Fruit fly (Drosophila melanogaster) whole organism, embryonic: ENCODE results near the gene pav.

Experiments
- Adf1 ChIP-seq: fragments of 200-800 bp; sonication (Bioruptor generic); IDR thresholded peaks from 2 replicates; pipeline ENCODE4 v1.3.6; 2022; ENCODE audit warnings: missing biosample characterization, missing genetic modification characterization
- CG10147 ChIP-seq: fragments of 200-800 bp; sonication (Bioruptor generic); optimal IDR thresholded peaks from 2 replicates; lab custom pipeline; 2019; ENCODE audit warnings: missing biosample characterization, mild to moderate bottlenecking, missing genetic modification characterization, moderate library complexity
- CG10274 ChIP-seq: fragments of 200-800 bp; sonication (Bioruptor generic); optimal IDR thresholded peaks from 3 replicates; lab custom pipeline; 2017; ENCODE audit warnings: missing biosample characterization, mild to moderate bottlenecking, missing genetic modification characterization
- CG10366 ChIP-seq: fragments of 200-800 bp; sonication (Bioruptor generic); IDR thresholded peaks from 2 replicates; pipeline ENCODE4 v1.3.6; 2022; ENCODE audit warnings: missing biosample characterization, missing genetic modification characterization
- CG10431 ChIP-seq: fragments of 200-800 bp; sonication (Bioruptor generic); optimal IDR thresholded peaks from 3 replicates; lab custom pipeline; 2018; ENCODE audit warnings: missing biosample characterization, mild to moderate bottlenecking, missing genetic modification characterization
- CG10565 ChIP-seq: fragments of 200-800 bp; sonication (Bioruptor generic); optimal IDR thresholded peaks from 3 replicates; lab custom pipeline; 2016; ENCODE audit warnings: missing biosample characterization, mild to moderate bottlenecking, missing genetic modification characterization
- CG11560 ChIP-seq: fragments of 200-800 bp; sonication (Bioruptor generic); IDR thresholded peaks from 3 replicates; pipeline ENCODE4 v1.3.6; 2022; ENCODE audit warnings: missing biosample characterization, missing genetic modification characterization
- CG11723 ChIP-seq: fragments of 200-800 bp; sonication (Bioruptor generic); optimal IDR thresholded peaks from 2 replicates; lab custom pipeline; 2017; ENCODE audit warnings: missing biosample characterization, mild to moderate bottlenecking, missing genetic modification characterization
- CG14860 ChIP-seq: fragments of 200-800 bp; sonication (Bioruptor generic); IDR thresholded peaks from 3 replicates; pipeline ENCODE4 v1.3.6; 2022; ENCODE audit warnings: missing biosample characterization, missing genetic modification characterization; ENCODE audit not compliant: partially characterized antibody
- CG15479 ChIP-seq: fragments of 200-800 bp; sonication (Bioruptor generic); optimal IDR thresholded peaks from 3 replicates; lab custom pipeline; 2019; ENCODE audit warnings: missing biosample characterization, mild to moderate bottlenecking, missing genetic modification characterization, moderate library complexity
- CG1602 ChIP-seq: fragments of 200-800 bp; sonication (Bioruptor generic); optimal IDR thresholded peaks from 3 replicates; lab custom pipeline; 2016; ENCODE audit warnings: missing biosample characterization, missing genetic modification characterization
- CG17361 ChIP-seq: fragments of 200-800 bp; sonication (Bioruptor generic); IDR thresholded peaks from 3 replicates; pipeline ENCODE4 v1.3.6; 2022; ENCODE audit warnings: missing biosample characterization, missing genetic modification characterization
- CG17829 ChIP-seq: fragments of 200-800 bp; optimal IDR thresholded peaks from 2 replicates; lab custom pipeline; 2019; ENCODE audit warnings: missing biosample characterization, mild to moderate bottlenecking, missing genetic modification characterization, moderate library complexity
- CG1792 ChIP-seq: fragments of 200-800 bp; sonication (Bioruptor generic); optimal IDR thresholded peaks from 2 replicates; lab custom pipeline; 2016; ENCODE audit warnings: missing biosample characterization, missing genetic modification characterization
- CG18262 ChIP-seq: fragments of 200-800 bp; optimal IDR thresholded peaks from 3 replicates; lab custom pipeline; 2019; ENCODE audit warnings: missing biosample characterization, mild to moderate bottlenecking, missing genetic modification characterization, moderate library complexity
- CG18764 ChIP-seq: fragments of 200-800 bp; sonication (Bioruptor generic); optimal IDR thresholded peaks from 3 replicates; lab custom pipeline; 2016; ENCODE audit warnings: missing biosample characterization, missing genetic modification characterization
- CG2116 ChIP-seq: fragments of 200-800 bp; sonication (Bioruptor generic); optimal IDR thresholded peaks from 3 replicates; lab custom pipeline; 2018; ENCODE audit warnings: missing biosample characterization, mild to moderate bottlenecking, missing genetic modification characterization
- CG2120 ChIP-seq: fragments of 200-800 bp; sonication (Bioruptor generic); optimal IDR thresholded peaks from 3 replicates; lab custom pipeline; 2016; ENCODE audit warnings: missing biosample characterization, missing genetic modification characterization
- CG2889 ChIP-seq: fragments of 200-800 bp; sonication (Bioruptor generic); IDR thresholded peaks from 3 replicates; pipeline ENCODE4 v1.3.6; 2022; ENCODE audit warnings: missing biosample characterization, missing genetic modification characterization
- CG30020 ChIP-seq: fragments of 200-800 bp; optimal IDR thresholded peaks from 2 replicates; lab custom pipeline; 2019; ENCODE audit warnings: missing biosample characterization, mild to moderate bottlenecking, missing genetic modification characterization, moderate library complexity
- CG42726 ChIP-seq: fragments of 200-800 bp; sonication (Bioruptor generic); IDR thresholded peaks from 2 replicates; pipeline ENCODE4 v1.3.6; 2022; ENCODE audit warnings: missing biosample characterization, missing genetic modification characterization; ENCODE audit not compliant: partially characterized antibody
- CG4730 ChIP-seq: fragments of 200-800 bp; sonication (Bioruptor generic); IDR thresholded peaks from 2 replicates; pipeline ENCODE4 v1.3.6; 2022; ENCODE audit warnings: missing biosample characterization, missing genetic modification characterization
- CG8924 ChIP-seq: fragments of 200-800 bp; optimal IDR thresholded peaks from 3 replicates; lab custom pipeline; 2019; ENCODE audit warnings: missing biosample characterization, mild to moderate bottlenecking, missing genetic modification characterization, moderate library complexity
- CoRest ChIP-seq: fragments of 200-800 bp; sonication (Bioruptor generic); optimal IDR thresholded peaks from 3 replicates; lab custom pipeline; 2018; ENCODE audit warnings: missing biosample characterization, mild to moderate bottlenecking, missing genetic modification characterization, moderate library complexity
- Eip74EF ChIP-seq, 2 experiments: fragments of 200-800 bp in 1 of 2; fragments of >200 bp in 1 of 2; sonication (Bioruptor generic) in 1 of 2; optimal IDR thresholded peaks; 2 replicates each; lab custom pipeline; 2017 to 2019; ENCODE audit warnings: missing biosample characterization in 2 of 2, missing genetic modification characterization in 2 of 2, mild to moderate bottlenecking in 1 of 2, moderate library complexity in 1 of 2
- MBD-R2 ChIP-seq: fragments of 200-800 bp; sonication (Bioruptor generic); IDR thresholded peaks from 2 replicates; pipeline ENCODE4 v1.3.6; 2022; ENCODE audit warnings: missing biosample characterization, missing genetic modification characterization
- Med ChIP-seq: fragments of 200-800 bp; sonication (Bioruptor generic); peaks from one replicate; lab custom pipeline; 2016; ENCODE audit warnings: missing biosample characterization, missing genetic modification characterization, mild to moderate bottlenecking, inconsistent platforms, moderate library complexity
- NK7.1 ChIP-seq: fragments of 200-800 bp; sonication (Bioruptor generic); optimal IDR thresholded peaks from 3 replicates; lab custom pipeline; 2016; ENCODE audit warnings: missing biosample characterization, missing genetic modification characterization
- NfI ChIP-seq: fragments of 200-800 bp; sonication (Bioruptor generic); optimal IDR thresholded peaks from 3 replicates; lab custom pipeline; 2018; ENCODE audit warnings: missing biosample characterization, mild to moderate bottlenecking, missing genetic modification characterization, moderate library complexity
- Oli ChIP-seq: fragments of 200-800 bp; sonication (Bioruptor generic); optimal IDR thresholded peaks from 2 replicates; lab custom pipeline; 2018; ENCODE audit warnings: missing biosample characterization, mild to moderate bottlenecking, missing genetic modification characterization, moderate library complexity
- Spps ChIP-seq: fragments of 200-800 bp; sonication (Bioruptor generic); optimal IDR thresholded peaks from 2 replicates; lab custom pipeline; 2018; ENCODE audit warnings: missing biosample characterization, mild to moderate bottlenecking, missing genetic modification characterization
- Vsx1 ChIP-seq: fragments of 200-800 bp; sonication (Bioruptor generic); optimal IDR thresholded peaks from 2 replicates; lab custom pipeline; 2017; ENCODE audit warnings: missing biosample characterization, mild to moderate bottlenecking, missing genetic modification characterization, missing genetic modification reagents
- Xbp1 ChIP-seq: fragments of 200-800 bp; sonication (Bioruptor generic); optimal IDR thresholded peaks from 3 replicates; lab custom pipeline; 2016; ENCODE audit warnings: missing biosample characterization, mild to moderate bottlenecking, missing genetic modification characterization
- YL-1 ChIP-seq: fragments of 200-800 bp; sonication (Bioruptor generic); optimal IDR thresholded peaks from 3 replicates; lab custom pipeline; 2017; ENCODE audit warnings: missing biosample characterization, mild to moderate bottlenecking, missing genetic modification characterization
- ap ChIP-seq: fragments of 200-800 bp; sonication (Bioruptor generic); IDR thresholded peaks from 2 replicates; pipeline ENCODE4 v1.3.6; 2022; ENCODE audit warnings: missing biosample characterization, missing genetic modification characterization
- ash1 ChIP-seq: fragments of 200-800 bp; sonication (Bioruptor generic); optimal IDR thresholded peaks from 2 replicates; lab custom pipeline; 2018; ENCODE audit warnings: missing biosample characterization, mild to moderate bottlenecking, missing genetic modification characterization
- bcd ChIP-seq: fragments of 200-800 bp; sonication (Bioruptor generic); optimal IDR thresholded peaks from 2 replicates; lab custom pipeline; 2017; ENCODE audit warnings: missing biosample characterization, mild to moderate bottlenecking, missing genetic modification characterization
- bsh ChIP-seq, 2 experiments: fragments of 200-800 bp; sonication (Bioruptor generic); optimal IDR thresholded peaks; 2 replicates each; lab custom pipeline; 2017 to 2018; ENCODE audit warnings: mild to moderate bottlenecking in 2 of 2, missing biosample characterization in 2 of 2, missing genetic modification characterization in 2 of 2, moderate library complexity in 1 of 2
- chm ChIP-seq: fragments of 200-800 bp; sonication (Bioruptor generic); IDR thresholded peaks from 2 replicates; pipeline ENCODE4 v1.3.6; 2022; ENCODE audit warnings: missing biosample characterization, missing genetic modification characterization
- dm ChIP-seq: fragments of 200-800 bp; sonication (Bioruptor generic); optimal IDR thresholded peaks from 3 replicates; lab custom pipeline; 2016; ENCODE audit warnings: missing biosample characterization, missing genetic modification characterization
- en ChIP-seq: fragments of 200-800 bp; sonication (Bioruptor generic); optimal IDR thresholded peaks from 2 replicates; lab custom pipeline; 2016; ENCODE audit warnings: missing biosample characterization, missing genetic modification characterization
- gro ChIP-seq: fragments of 200-800 bp; sonication (Bioruptor generic); optimal IDR thresholded peaks from 2 replicates; lab custom pipeline; 2016; ENCODE audit warnings: missing biosample characterization, missing genetic modification characterization
- ham ChIP-seq: fragments of 200-800 bp; sonication (Bioruptor generic); IDR thresholded peaks from 2 replicates; pipeline ENCODE4 v1.3.6; 2022; ENCODE audit warnings: missing biosample characterization, missing genetic modification characterization
- her ChIP-seq: fragments of 200-800 bp; sonication (Bioruptor generic); optimal IDR thresholded peaks from 2 replicates; lab custom pipeline; 2016; ENCODE audit warnings: missing biosample characterization, missing genetic modification characterization
- lola ChIP-seq, 3 experiments: fragments of >200 bp in 2 of 3; fragments of 200-800 bp in 1 of 3; sonication (Bioruptor generic) in 1 of 3; optimal IDR thresholded peaks; 2 replicates each; lab custom pipeline; 2017 to 2019; ENCODE audit warnings: missing biosample characterization in 3 of 3, missing genetic modification characterization in 3 of 3, mild to moderate bottlenecking in 1 of 3, moderate library complexity in 1 of 3
- run ChIP-seq: fragments of 200-800 bp; sonication (Bioruptor generic); optimal IDR thresholded peaks from 3 replicates; lab custom pipeline; 2018; ENCODE audit warnings: missing biosample characterization, mild to moderate bottlenecking, missing genetic modification characterization
- sima ChIP-seq: fragments of 200-800 bp; sonication (Bioruptor generic); optimal IDR thresholded peaks from 2 replicates; lab custom pipeline; 2016; ENCODE audit warnings: missing biosample characterization, missing genetic modification characterization
- slou ChIP-seq: fragments of 200-800 bp; sonication (Bioruptor generic); optimal IDR thresholded peaks from 3 replicates; lab custom pipeline; 2016; ENCODE audit warnings: missing biosample characterization, missing genetic modification characterization
- sqz ChIP-seq: fragments of 200-800 bp; sonication (Bioruptor generic); optimal IDR thresholded peaks from 3 replicates; lab custom pipeline; 2018; ENCODE audit warnings: missing biosample characterization, mild to moderate bottlenecking, missing genetic modification characterization
- tgo ChIP-seq: fragments of 200-800 bp; sonication (Bioruptor generic); IDR thresholded peaks from 3 replicates; pipeline ENCODE4 v1.3.6; 2022; ENCODE audit warnings: missing biosample characterization, missing genetic modification characterization
- zfh1 ChIP-seq: fragments of 200-800 bp; sonication (Bioruptor generic); IDR thresholded peaks from 3 replicates; pipeline ENCODE4 v1.3.6; 2022; ENCODE audit warnings: missing biosample characterization, missing genetic modification characterization

Gene pav

DNA sequence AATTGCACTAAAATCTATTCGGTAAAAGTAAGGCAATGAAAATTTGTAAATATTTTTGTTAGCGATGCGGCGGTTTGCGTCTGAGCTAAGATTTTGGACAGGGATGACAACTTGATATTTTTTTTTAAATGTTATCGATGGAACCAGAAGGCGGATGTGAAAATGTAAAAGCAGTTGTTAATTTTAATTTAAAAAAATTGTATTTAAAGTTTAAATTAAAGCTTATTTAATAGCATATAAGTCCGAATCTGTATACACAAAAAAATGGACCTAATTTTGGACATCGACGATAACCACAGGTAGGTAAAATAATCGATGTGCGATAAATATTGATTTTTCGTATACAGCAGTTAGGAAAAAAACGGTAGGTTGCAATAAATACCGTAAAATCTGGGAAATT, 19.9 kb downstream of the pav start, which contains the start of the genes CG11586 and VhaM9.7-a (continued):
- peak; percentile 36 for TF ChIP-seq CG17829 (tag; lab: Kevin White, UChicago)
- no peak for TF ChIP-seq bsh (GFP tag; optimal IDR thresholded peaks at IDR 0.05; lab: Kevin White, UChicago)
- TF ChIP-seq Xbp1 (GFP tag; lab: Kevin White, UChicago), result peak; percentile 41
- peak; percentile 71; the same call in 2 of the 3 replicates for TF ChIP-seq CG14860
- TF ChIP-seq Eip74EF (GFP tag; optimal IDR thresholded peaks at IDR 0.05; lab: Kevin White, UChicago), result peak in 1 of 2 experiments; percentile 8
- no peak for TF ChIP-seq ham (GFP tag; lab: Robert Waterston, UW)
- no peak for TF ChIP-seq gro (GFP tag; lab: Kevin White, UChicago)
- TF ChIP-seq CG2116, result peak; percentile 88
- peak; percentile 80 for TF ChIP-seq MBD-R2
- TF ChIP-seq slou, result peak; percentile 20
- TF ChIP-seq Oli (tag; lab: Kevin White, UChicago), result no peak
- TF ChIP-seq CG1792 (GFP tag; lab: Kevin White, UChicago), result no peak
- peak; percentile 84 for TF ChIP-seq YL-1 (GFP tag; lab: Kevin White, UChicago)
- no peak for TF ChIP-seq tgo (GFP tag; lab: Robert Waterston, UW)
- no peak for TF ChIP-seq en (GFP tag; lab: Kevin White, UChicago)
- peak; percentile 55 for TF ChIP-seq Med
- TF ChIP-seq NfI, result no peak
- no peak for TF ChIP-seq run (tag; lab: Kevin White, UChicago)
- no peak for TF ChIP-seq CG10274 (GFP tag; lab: Kevin White, UChicago)
- no peak for TF ChIP-seq NK7.1 (GFP tag; lab: Kevin White, UChicago)
- TF ChIP-seq CG30020 (tag; lab: Kevin White, UChicago), result peak; percentile 34
- no peak for TF ChIP-seq her (GFP tag; lab: Kevin White, UChicago)
- no peak for TF ChIP-seq CG4730 (GFP tag; lab: Robert Waterston, UW)
- peak in 1 of 3 experiments; percentile 11 for TF ChIP-seq lola (GFP tag; optimal IDR thresholded peaks at IDR 0.05; lab: Kevin White, UChicago)
- TF ChIP-seq chm, result no peak
- TF ChIP-seq dm (GFP tag; lab: Kevin White, UChicago), result peak; percentile 1
- TF ChIP-seq CG18764 (GFP tag; lab: Kevin White, UChicago), result peak; percentile 2
- peak; percentile 16 for TF ChIP-seq CG8924 (tag; lab: Kevin White, UChicago)
- no peak for TF ChIP-seq CG15479
- peak; percentile 11 for TF ChIP-seq CG18262
- TF ChIP-seq CG11723 (GFP tag; lab: Kevin White, UChicago), result no peak
- no peak for TF ChIP-seq CG2889
- no peak for TF ChIP-seq CG10565 (GFP tag; lab: Kevin White, UChicago)
- no peak for TF ChIP-seq sima (GFP tag; lab: Kevin White, UChicago)
- TF ChIP-seq CG42726 (GFP tag; lab: Robert Waterston, UW), result no peak
- TF ChIP-seq CG1602, result no peak
- peak; percentile 43 for TF ChIP-seq sqz
- TF ChIP-seq Adf1 (GFP tag; lab: Robert Waterston, UW), result no peak
- no peak for TF ChIP-seq ash1 (GFP tag; lab: Kevin White, UChicago)
- TF ChIP-seq Spps, result no peak
- peak; percentile 47; the same call in 1 of the 3 replicates for TF ChIP-seq CG17361 (GFP tag; lab: Robert Waterston, UW)
- TF ChIP-seq Vsx1 (GFP tag; lab: Kevin White, UChicago), result peak; percentile 21
- TF ChIP-seq CG10431 (GFP tag; lab: Kevin White, UChicago), result peak; percentile 4
- no peak for TF ChIP-seq ap
- no peak for TF ChIP-seq bcd (GFP tag; lab: Kevin White, UChicago)
- peak; percentile 20; the same call in 1 of the 3 replicates for TF ChIP-seq zfh1 (GFP tag; lab: Robert Waterston, UW)
- TF ChIP-seq CG2120 (GFP tag; lab: Kevin White, UChicago), result peak; percentile 17
- no peak for TF ChIP-seq CG10147 (GFP tag; lab: Kevin White, UChicago)
- TF ChIP-seq CG10366 (GFP tag; lab: Robert Waterston, UW), result 0 out of 2 replicates have a peak, but pooled peaks have one; percentile 8
- TF ChIP-seq CG11560 (tag; lab: Robert Waterston, UW), result no peak
- peak; percentile 36 for TF ChIP-seq CoRest
